Fruit fly (Drosophila melanogaster) whole organism, adult: ENCODE results near the gene emc.
A peak's percentile ranks its signal among the peaks of the same experiment; 100 is the strongest.

ENCODE experiments used
- CG11617 ChIP-seq: fragments of 200-800 bp; sonication (Bioruptor generic); optimal IDR thresholded peaks from 2 replicates; lab custom pipeline; 2017; ENCODE audit warnings: mild to moderate bottlenecking, missing biosample characterization, missing genetic modification reagents, missing genetic modification characterization
- CG12768 ChIP-seq: fragments of 200-800 bp; sonication (Bioruptor generic); optimal IDR thresholded peaks from 2 replicates; lab custom pipeline; 2017; ENCODE audit warnings: missing biosample characterization, missing genetic modification characterization, mild to moderate bottlenecking, moderate library complexity, missing genetic modification reagents
- CG14711 ChIP-seq: fragments of 200-800 bp; sonication (Bioruptor generic); optimal IDR thresholded peaks from 2 replicates; lab custom pipeline; 2018; ENCODE audit warnings: missing biosample characterization, mild to moderate bottlenecking, missing genetic modification characterization, moderate library complexity
- CG1620 ChIP-seq: fragments of 200-800 bp; sonication (Bioruptor generic); optimal IDR thresholded peaks from 2 replicates; lab custom pipeline; 2016; ENCODE audit warnings: missing biosample characterization, missing genetic modification characterization
- CG33017 ChIP-seq: fragments of 200-800 bp; sonication (Bioruptor generic); optimal IDR thresholded peaks from 2 replicates; lab custom pipeline; 2018; ENCODE audit warnings: missing biosample characterization, mild to moderate bottlenecking, missing genetic modification characterization, moderate library complexity
- CG7045 ChIP-seq: fragments of 200-800 bp; sonication (Bioruptor generic); optimal IDR thresholded peaks from 2 replicates; lab custom pipeline; 2017; ENCODE audit warnings: missing biosample characterization, mild to moderate bottlenecking, missing genetic modification characterization
- CG7101 ChIP-seq: fragments of 200-800 bp; sonication (Bioruptor generic); optimal IDR thresholded peaks from 2 replicates; lab custom pipeline; 2018; ENCODE audit warnings: missing biosample characterization, mild to moderate bottlenecking, missing genetic modification characterization, moderate library complexity
- Clk ChIP-seq: fragments of 200-800 bp; sonication (Bioruptor generic); optimal IDR thresholded peaks from 2 replicates; lab custom pipeline; 2017; ENCODE audit warnings: missing biosample characterization, missing genetic modification characterization
- Crg-1 ChIP-seq: fragments of 200-800 bp; sonication (Bioruptor generic); optimal IDR thresholded peaks from 2 replicates; lab custom pipeline; 2016; ENCODE audit warnings: missing biosample characterization, missing genetic modification characterization
- Hr96 ChIP-seq: fragments of 200-800 bp; sonication (Bioruptor generic); optimal IDR thresholded peaks from 2 replicates; lab custom pipeline; 2016; ENCODE audit warnings: missing biosample characterization, missing genetic modification characterization
- Mnt ChIP-seq: fragments of 200-800 bp; sonication (Bioruptor generic); optimal IDR thresholded peaks from 2 replicates; lab custom pipeline; 2016; ENCODE audit warnings: missing biosample characterization, mild to moderate bottlenecking, missing genetic modification characterization
- bab1 ChIP-seq: fragments of 200-800 bp; sonication (Bioruptor generic); optimal IDR thresholded peaks from 3 replicates; lab custom pipeline; 2019; ENCODE audit warnings: missing biosample characterization, mild to moderate bottlenecking, missing genetic modification characterization, moderate library complexity
- cic ChIP-seq: fragments of 200-800 bp; sonication (Bioruptor generic); optimal IDR thresholded peaks from 2 replicates; lab custom pipeline; 2017; ENCODE audit warnings: missing biosample characterization, mild to moderate bottlenecking, missing genetic modification characterization, moderate library complexity
- cnc ChIP-seq, 2 experiments: fragments of >200 bp; optimal IDR thresholded peaks; 2 replicates each; lab custom pipeline; 2017
- kay ChIP-seq: fragments of 200-800 bp; sonication (Bioruptor generic); peaks from one replicate; lab custom pipeline; 2016; ENCODE audit warnings: missing biosample characterization, missing genetic modification characterization, borderline replicate concordance
- ovo ChIP-seq: fragments of 200-800 bp; sonication (Bioruptor generic); optimal IDR thresholded peaks from 2 replicates; lab custom pipeline; 2016; ENCODE audit warnings: missing biosample characterization, missing genetic modification characterization
- pad ChIP-seq: fragments of 200-800 bp; sonication (Bioruptor generic); optimal IDR thresholded peaks from 3 replicates; lab custom pipeline; 2017; ENCODE audit warnings: missing biosample characterization, missing genetic modification characterization, mild to moderate bottlenecking, moderate library complexity, missing genetic modification reagents
- tj ChIP-seq: fragments of 200-800 bp; sonication (Bioruptor generic); optimal IDR thresholded peaks from 3 replicates; lab custom pipeline; 2017; ENCODE audit warnings: missing biosample characterization, mild to moderate bottlenecking, missing genetic modification characterization, moderate library complexity
- toe ChIP-seq: fragments of 200-800 bp; sonication (Bioruptor generic); optimal IDR thresholded peaks from 2 replicates; lab custom pipeline; 2016; ENCODE audit warnings: missing biosample characterization, missing genetic modification characterization

Gene emc

DNA sequence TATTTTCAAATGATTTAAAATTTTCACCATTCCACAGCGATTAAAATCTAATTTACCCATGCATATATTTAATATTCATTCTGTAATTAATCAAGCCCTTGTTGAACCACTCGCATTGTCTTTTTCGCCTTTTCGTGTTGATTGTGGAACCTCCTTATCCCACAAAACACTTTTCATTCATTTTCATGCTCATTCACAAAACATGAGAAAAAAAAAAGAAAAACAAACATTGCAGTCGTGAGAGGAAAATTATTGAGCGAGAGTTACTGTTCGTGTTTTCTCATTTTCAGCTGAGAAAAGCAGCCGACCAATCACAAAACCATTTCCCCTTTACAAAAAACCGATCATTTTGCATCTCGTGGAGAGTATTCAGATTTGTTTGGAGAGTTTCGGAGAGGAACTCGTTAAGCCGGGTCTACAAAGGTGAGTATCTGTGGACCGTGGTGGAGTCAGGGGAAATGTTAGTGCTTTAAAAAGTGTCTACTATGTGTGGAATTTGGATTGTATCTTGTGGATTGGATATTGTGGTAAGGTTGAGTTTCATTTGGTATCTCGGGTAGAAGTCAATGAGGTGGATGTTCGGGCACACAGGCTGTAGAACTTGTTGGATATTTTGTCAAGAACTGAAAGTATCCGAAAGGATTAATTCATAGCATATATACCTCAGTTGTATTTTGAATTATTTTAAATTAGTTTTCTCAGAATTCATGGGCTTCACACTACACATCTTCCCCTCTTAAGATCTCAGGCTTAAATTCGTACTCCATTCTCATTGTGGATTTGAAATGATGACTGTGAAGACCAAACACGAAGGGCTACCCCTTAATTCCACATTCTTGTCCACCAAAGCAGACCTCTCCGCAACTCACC, 636 bp upstream of the emc start:
- TF ChIP-seq CG11617 (GFP tag; lab: Kevin White, UChicago) = no peak
- TF ChIP-seq CG14711 = no peak
- TF ChIP-seq kay (GFP tag; lab: Kevin White, UChicago) = peak; percentile 91
- peak; percentile 81 for TF ChIP-seq cic (GFP tag; lab: Kevin White, UChicago)
- TF ChIP-seq pad (GFP tag; lab: Kevin White, UChicago) = peak; percentile 100
- no peak for TF ChIP-seq CG12768 (GFP tag; lab: Kevin White, UChicago)
- TF ChIP-seq ovo (GFP tag; lab: Kevin White, UChicago) = no peak

- no peak for TF ChIP-seq Crg-1 (GFP tag; lab: Kevin White, UChicago)
- peak; percentile 50 for TF ChIP-seq pad (GFP tag; lab: Kevin White, UChicago)
These were observed 1.6 kb downstream of the emc start for dm6 chr3L:750614-751293.

- no peak for TF ChIP-seq Mnt
- peak; percentile 52 for TF ChIP-seq CG7101 (tag; lab: Kevin White, UChicago)
- peak; percentile 24 for TF ChIP-seq cic (GFP tag; lab: Kevin White, UChicago)
- TF ChIP-seq tj (GFP tag; lab: Kevin White, UChicago) = no peak
- peak; percentile 62 for TF ChIP-seq CG33017
- TF ChIP-seq Clk (GFP tag; lab: Kevin White, UChicago) = no peak
- peak; percentile 48 for TF ChIP-seq CG7045 (GFP tag; lab: Kevin White, UChicago)
- TF ChIP-seq CG14711 = peak; percentile 59
- peak; percentile 38 for TF ChIP-seq CG11617 (GFP tag; lab: Kevin White, UChicago)
- TF ChIP-seq pad (GFP tag; lab: Kevin White, UChicago) = peak; percentile 69
- TF ChIP-seq bab1 (GFP tag; lab: Kevin White, UChicago) = peak; percentile 63
- no peak for TF ChIP-seq Hr96
These were observed 2.4 kb downstream of the emc start for dm6 chr3L:751516-752125.

dm6 chr3L:753568-754156, 4.5 kb downstream of the emc start:
- peak; percentile 79 for TF ChIP-seq CG12768 (GFP tag; lab: Kevin White, UChicago)
- no peak for TF ChIP-seq bab1 (GFP tag; lab: Kevin White, UChicago)
- peak; percentile 36 for TF ChIP-seq pad (GFP tag; lab: Kevin White, UChicago)

- TF ChIP-seq cic (GFP tag; lab: Kevin White, UChicago) = no peak
- no peak for TF ChIP-seq CG7045 (GFP tag; lab: Kevin White, UChicago)
These were observed 5.4 kb downstream of the emc start for dm6 chr3L:754612-755011.

DNA sequence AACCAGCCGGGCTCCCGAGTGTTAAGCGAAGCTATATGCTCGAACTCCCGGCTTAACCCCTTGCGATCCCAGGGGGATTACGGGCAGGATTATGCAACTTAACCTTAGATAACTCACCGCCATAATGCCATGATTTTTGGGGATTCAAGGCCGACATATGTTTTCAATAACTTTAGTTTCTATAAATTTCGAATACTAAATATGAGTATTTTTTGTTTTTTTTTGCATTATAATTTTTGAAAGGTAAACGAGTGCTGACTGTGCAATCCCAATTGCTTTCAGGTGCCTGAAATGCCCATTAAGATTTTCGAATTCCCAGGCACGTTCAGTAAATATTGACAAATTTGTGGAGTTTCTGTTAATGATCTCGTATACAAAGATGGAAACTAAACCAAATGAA, 6.1 kb downstream of the emc start, which contains the start of gene hng3:
hng3 (minus strand) TSS at position 231 of the 400 bp plus-strand sequence.
- TF ChIP-seq toe (GFP tag; lab: Kevin White, UChicago) (no peak), bab1 (GFP tag; lab: Kevin White, UChicago) (no peak), kay (GFP tag; lab: Kevin White, UChicago) (peak; percentile 56)

DNA sequence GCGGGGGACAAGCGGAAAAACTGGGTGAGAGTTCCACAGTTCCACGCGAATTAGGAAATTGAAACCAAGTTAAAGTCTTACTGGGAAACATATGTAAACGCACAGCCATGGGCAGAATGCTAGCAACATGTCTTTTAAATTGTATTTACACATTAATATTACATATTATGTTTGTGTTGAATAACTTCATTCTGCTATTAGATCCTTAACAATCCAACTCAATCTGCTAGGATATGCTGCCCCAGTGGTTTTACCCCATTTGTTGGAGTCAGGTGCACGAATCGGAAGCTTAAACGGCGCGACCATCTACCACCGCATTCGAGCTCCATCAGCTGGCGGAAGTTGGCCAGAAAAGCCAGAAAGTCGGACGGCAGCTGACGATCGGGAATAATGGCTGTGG, 7.2 kb downstream of the emc start:
- TF ChIP-seq Crg-1 (GFP tag; lab: Kevin White, UChicago) (no peak), ovo (GFP tag; lab: Kevin White, UChicago) (no peak), tj (GFP tag; lab: Kevin White, UChicago) (no peak), cnc (optimal IDR thresholded peaks at IDR 0.05; lab: Kevin White, UChicago) (no peak)

DNA sequence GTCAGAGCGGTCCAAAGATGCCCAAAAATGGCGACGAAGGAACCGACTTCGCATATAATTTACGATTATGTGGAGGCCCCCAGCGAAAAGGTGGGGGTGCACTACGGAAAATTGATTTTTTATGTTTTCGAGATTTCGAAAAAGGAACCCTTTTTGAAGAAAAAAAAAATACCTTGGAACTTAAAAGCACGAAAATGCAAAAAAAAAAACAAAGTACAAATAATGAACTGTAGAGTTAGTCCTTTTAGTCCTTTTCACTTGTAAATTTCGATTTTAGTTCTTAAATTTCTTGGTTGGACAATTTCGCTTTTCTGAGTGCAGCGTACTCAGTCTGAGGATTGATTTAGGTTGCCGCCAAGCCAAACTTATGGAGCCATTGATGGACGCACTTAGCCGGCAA, 9.3 kb downstream of the emc start:
- TF ChIP-seq CG7101 (tag; lab: Kevin White, UChicago) (no peak), CG7045 (GFP tag; lab: Kevin White, UChicago) (no peak), bab1 (GFP tag; lab: Kevin White, UChicago) (no peak), CG1620 (no peak), Mnt (no peak), ovo (GFP tag; lab: Kevin White, UChicago) (no peak), CG33017 (no peak), tj (GFP tag; lab: Kevin White, UChicago) (no peak)
